In the genomic region with DNA sequence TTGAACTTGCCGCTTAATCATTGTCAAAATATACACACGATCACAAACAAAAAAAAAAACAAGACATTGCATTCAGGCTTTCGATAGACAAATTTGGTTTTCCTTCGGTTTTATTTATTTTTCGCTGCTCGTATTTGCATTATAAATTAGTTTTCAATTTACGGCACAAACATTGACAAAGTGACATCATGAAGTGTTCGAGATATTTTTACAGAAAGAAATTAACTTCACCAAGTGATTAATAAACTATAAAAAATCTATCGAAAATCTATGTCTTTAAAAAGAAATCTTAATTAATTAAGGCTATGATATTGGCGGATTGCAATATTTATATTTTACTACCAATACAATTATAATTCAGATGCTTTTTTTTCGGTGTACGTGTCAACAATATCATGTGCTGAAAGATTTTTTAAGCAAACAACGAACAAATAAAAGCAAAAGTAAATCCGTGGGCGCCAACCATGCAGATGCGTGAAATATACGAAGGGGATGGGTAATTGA, we compare ENCODE assay signal across 5 fruit fly cellular contexts.
TF ChIP-seq lines count a peak whose summit lies in the region.

No protein-coding gene starts in this region.

- peak; percentile 9 for TF ChIP-seq CTCF in whole organism, embryonic (GFP tag; optimal IDR thresholded peaks at IDR 0.05; lab: Kevin White, UChicago)

TF ChIP-seq in whole organism, adult, 20 proteins besides CTCF, POLR2A, EP300 and RAD21:
- peak; percentile 15 for TF ChIP-seq kay (GFP tag; lab: Kevin White, UChicago; ENCODE audit: borderline replicate concordance)
- TF ChIP-seq toe (GFP tag; optimal IDR thresholded peaks at IDR 0.05; lab: Kevin White, UChicago) = no peak

TF ChIP-seq in whole organism, embryonic, 481 proteins besides CTCF, POLR2A, EP300 and RAD21 (continues in another document):
- TF ChIP-seq sob (GFP tag; IDR thresholded peaks at IDR 0.05; lab: Robert Waterston, UW) (peak; percentile 38; the same call in 1 of the 2 replicates), Sox100B (GFP tag; optimal IDR thresholded peaks at IDR 0.05; lab: Kevin White, UChicago) (peak; percentile 80), CG7987 (GFP tag; optimal IDR thresholded peaks at IDR 0.05; lab: Kevin White, UChicago) (peak; percentile 58), CG10543 (GFP tag; optimal IDR thresholded peaks at IDR 0.05; lab: Kevin White, UChicago) (peak; percentile 38), row (GFP tag; IDR thresholded peaks at IDR 0.05; lab: Robert Waterston, UW) (0 out of 3 replicates have a peak, but pooled peaks have one; percentile 14), CG10267 (tag; optimal IDR thresholded peaks at IDR 0.05; lab: Kevin White, UChicago) (peak; percentile 47), Hmr (GFP tag; optimal IDR thresholded peaks at IDR 0.05; lab: Kevin White, UChicago) (peak; percentile 61), en (GFP tag; optimal IDR thresholded peaks at IDR 0.05; lab: Kevin White, UChicago) (no peak), Xbp1 (GFP tag; optimal IDR thresholded peaks at IDR 0.05; lab: Kevin White, UChicago) (no peak), CG34422 (GFP tag; IDR thresholded peaks at IDR 0.05; lab: Robert Waterston, UW) (0 out of 3 replicates have a peak, but pooled peaks have one; percentile 36), chm (GFP tag; IDR thresholded peaks at IDR 0.05; lab: Robert Waterston, UW) (no peak), Lhr (GFP tag; optimal IDR thresholded peaks at IDR 0.05; lab: Kevin White, UChicago) (peak; percentile 9), CG2129 (GFP tag; IDR thresholded peaks at IDR 0.05; lab: Robert Waterston, UW; ENCODE audit: partially characterized antibody) (no peak), CG7839 (tag; optimal IDR thresholded peaks at IDR 0.05; lab: Kevin White, UChicago) (peak; percentile 68), vnd (GFP tag; IDR thresholded peaks at IDR 0.05; lab: Robert Waterston, UW; ENCODE audit: partially characterized antibody) (no peak), lab (GFP tag; optimal IDR thresholded peaks at IDR 0.05; lab: Kevin White, UChicago) (peak; percentile 61), dysf (GFP tag; IDR thresholded peaks at IDR 0.05; lab: Robert Waterston, UW) (peak; percentile 29; the same call in 1 of the 3 replicates), lbe (GFP tag; optimal IDR thresholded peaks at IDR 0.05; lab: Kevin White, UChicago) (peak; percentile 44), MTF-1 (GFP tag; optimal IDR thresholded peaks at IDR 0.05; lab: Kevin White, UChicago; ENCODE audit: borderline replicate concordance) (peak; percentile 10)

TF ChIP-seq in whole organism, prepupa, 60 proteins besides CTCF, POLR2A, EP300 and RAD21 (continues in another document):
- TF ChIP-seq topi (GFP tag; optimal IDR thresholded peaks at IDR 0.05; lab: Kevin White, UChicago) (peak; percentile 64), Hr39 (GFP tag; optimal IDR thresholded peaks at IDR 0.05; lab: Kevin White, UChicago) (peak; percentile 30), CG10631 (GFP tag; optimal IDR thresholded peaks at IDR 0.05; lab: Kevin White, UChicago) (peak; percentile 22), CG32006 (GFP tag; optimal IDR thresholded peaks at IDR 0.05; lab: Kevin White, UChicago) (no peak), Eip75B (GFP tag; optimal IDR thresholded peaks at IDR 0.05; lab: Kevin White, UChicago) (peak; percentile 12), Eip78C (GFP tag; lab: Kevin White, UChicago) (peak; percentile 82), Hr4 (GFP tag; optimal IDR thresholded peaks at IDR 0.05; lab: Kevin White, UChicago) (no peak), CG6163 (GFP tag; IDR thresholded peaks at IDR 0.05; lab: Robert Waterston, UW) (no peak), Met (GFP tag; optimal IDR thresholded peaks at IDR 0.05; lab: Kevin White, UChicago) (peak; percentile 46), CG7368 (GFP tag; optimal IDR thresholded peaks at IDR 0.05; lab: Kevin White, UChicago) (peak; percentile 14), CG31627 (GFP tag; optimal IDR thresholded peaks at IDR 0.05; lab: Kevin White, UChicago) (peak; percentile 10), Sox102F (GFP tag; optimal IDR thresholded peaks at IDR 0.05; lab: Kevin White, UChicago) (no peak), CG9139 (GFP tag; optimal IDR thresholded peaks at IDR 0.05; lab: Kevin White, UChicago) (no peak), CG8319 (GFP tag; optimal IDR thresholded peaks at IDR 0.05; lab: Kevin White, UChicago) (peak; percentile 18), acj6 (GFP tag; optimal IDR thresholded peaks at IDR 0.05; lab: Kevin White, UChicago) (no peak), ss (GFP tag; optimal IDR thresholded peaks at IDR 0.05; lab: Kevin White, UChicago) (no peak), svp (GFP tag; lab: Kevin White, UChicago) (peak; percentile 68), spab (GFP tag; optimal IDR thresholded peaks at IDR 0.05; lab: Kevin White, UChicago) (no peak), Hr38 (GFP tag; optimal IDR thresholded peaks at IDR 0.05; lab: Kevin White, UChicago) (no peak), vri (GFP tag; optimal IDR thresholded peaks at IDR 0.05; lab: Kevin White, UChicago) (no peak), CG11902 (GFP tag; optimal IDR thresholded peaks at IDR 0.05; lab: Kevin White, UChicago) (peak; percentile 7), dac (GFP tag; optimal IDR thresholded peaks at IDR 0.05; lab: Kevin White, UChicago) (no peak)

TF ChIP-seq in whole organism, pupa, 21 proteins besides CTCF, POLR2A, EP300 and RAD21:
- TF ChIP-seq CG8301 (tag; optimal IDR thresholded peaks at IDR 0.05; lab: Kevin White, UChicago) (no peak), Snoo (tag; optimal IDR thresholded peaks at IDR 0.05; lab: Kevin White, UChicago) (peak; percentile 18), CG14655 (GFP tag; optimal IDR thresholded peaks at IDR 0.05; lab: Kevin White, UChicago) (peak; percentile 30), Pif1A (GFP tag; optimal IDR thresholded peaks at IDR 0.05; lab: Kevin White, UChicago) (peak; percentile 11), fd96Ca (GFP tag; IDR thresholded peaks at IDR 0.05; lab: Robert Waterston, UW) (no peak), Pif1B (GFP tag; optimal IDR thresholded peaks at IDR 0.05; lab: Kevin White, UChicago) (no peak)

TF ChIP-seq in whole organism, wandering third instar larva, 38 proteins besides CTCF, POLR2A, EP300 and RAD21:
- peak; percentile 40 for TF ChIP-seq ey (GFP tag; optimal IDR thresholded peaks at IDR 0.05; lab: Kevin White, UChicago)
- TF ChIP-seq CG32264 (GFP tag; optimal IDR thresholded peaks at IDR 0.05; lab: Kevin White, UChicago) = peak; percentile 27
- no peak for TF ChIP-seq brk (GFP tag; optimal IDR thresholded peaks at IDR 0.05; lab: Kevin White, UChicago)
- TF ChIP-seq Sp1 (GFP tag; optimal IDR thresholded peaks at IDR 0.05; lab: Kevin White, UChicago) = peak; percentile 25
- TF ChIP-seq Dif (GFP tag; optimal IDR thresholded peaks at IDR 0.05; lab: Kevin White, UChicago; ENCODE audit: partially characterized antibody) = no peak
- TF ChIP-seq Rel (GFP tag; optimal IDR thresholded peaks at IDR 0.05; lab: Kevin White, UChicago) = no peak
- TF ChIP-seq Rel (tag; optimal IDR thresholded peaks at IDR 0.05; lab: Kevin White, UChicago) = no peak
- no peak for TF ChIP-seq Myc (optimal IDR thresholded peaks at IDR 0.05; lab: Kevin White, UChicago)
- TF ChIP-seq Vsx2 (GFP tag; optimal IDR thresholded peaks at IDR 0.05; lab: Kevin White, UChicago; ENCODE audit: partially characterized antibody) = no peak
- no peak for TF ChIP-seq dl (GFP tag; optimal IDR thresholded peaks at IDR 0.05; lab: Kevin White, UChicago; ENCODE audit: insufficient read depth in 1 of 2, partially characterized antibody in 2 of 2)
- peak; percentile 22 for TF ChIP-seq CG9705 (GFP tag; optimal IDR thresholded peaks at IDR 0.05; lab: Kevin White, UChicago)
- TF ChIP-seq Hr83 (GFP tag; optimal IDR thresholded peaks at IDR 0.05; lab: Kevin White, UChicago; ENCODE audit: poor library complexity, severe bottlenecking) = no peak
- TF ChIP-seq sage (GFP tag; optimal IDR thresholded peaks at IDR 0.05; lab: Kevin White, UChicago) = no peak
- TF ChIP-seq CrebA (GFP tag; optimal IDR thresholded peaks at IDR 0.05; lab: Kevin White, UChicago; ENCODE audit: borderline replicate concordance) = no peak
- no peak for TF ChIP-seq usp (GFP tag; optimal IDR thresholded peaks at IDR 0.05; lab: Kevin White, UChicago)
- TF ChIP-seq fru (GFP tag; optimal IDR thresholded peaks at IDR 0.05; lab: Kevin White, UChicago) = peak; percentile 59
- TF ChIP-seq sv (GFP tag; optimal IDR thresholded peaks at IDR 0.05; lab: Kevin White, UChicago) = no peak
- no peak for TF ChIP-seq Hr78 (GFP tag; optimal IDR thresholded peaks at IDR 0.05; lab: Kevin White, UChicago)
- TF ChIP-seq lola (GFP tag; optimal IDR thresholded peaks at IDR 0.05; lab: Kevin White, UChicago) = no peak
- no peak for TF ChIP-seq Dfd (GFP tag; optimal IDR thresholded peaks at IDR 0.05; lab: Kevin White, UChicago)
- TF ChIP-seq dsf (GFP tag; optimal IDR thresholded peaks at IDR 0.05; lab: Kevin White, UChicago; ENCODE audit: borderline replicate concordance) = no peak
- peak in 1 of 2 experiments; percentile 52 for TF ChIP-seq foxo (GFP tag; optimal IDR thresholded peaks at IDR 0.05; lab: Kevin White, UChicago)
- peak; percentile 31 for TF ChIP-seq woc (GFP tag; optimal IDR thresholded peaks at IDR 0.05; lab: Kevin White, UChicago)
- no peak for TF ChIP-seq Abd-B (GFP tag; optimal IDR thresholded peaks at IDR 0.05; lab: Kevin White, UChicago)
- no peak for TF ChIP-seq N (GFP tag; optimal IDR thresholded peaks at IDR 0.05; lab: Kevin White, UChicago)
- TF ChIP-seq Hnf4 (GFP tag; optimal IDR thresholded peaks at IDR 0.05; lab: Kevin White, UChicago) = peak; percentile 47
- TF ChIP-seq Mio (GFP tag; optimal IDR thresholded peaks at IDR 0.05; lab: Kevin White, UChicago) = no peak
- peak; percentile 3 for TF ChIP-seq psq (GFP tag; optimal IDR thresholded peaks at IDR 0.05; lab: Kevin White, UChicago)
- no peak for TF ChIP-seq jim (GFP tag; optimal IDR thresholded peaks at IDR 0.05; lab: Kevin White, UChicago)
- TF ChIP-seq pan (optimal IDR thresholded peaks at IDR 0.05; lab: Kevin White, UChicago) = no peak
- peak; percentile 53 for TF ChIP-seq rgr (GFP tag; optimal IDR thresholded peaks at IDR 0.05; lab: Kevin White, UChicago)
- no peak for TF ChIP-seq Jra (GFP tag; optimal IDR thresholded peaks at IDR 0.05; lab: Kevin White, UChicago)
- no peak for TF ChIP-seq tai (GFP tag; optimal IDR thresholded peaks at IDR 0.05; lab: Kevin White, UChicago)
- TF ChIP-seq h (GFP tag; optimal IDR thresholded peaks at IDR 0.05; lab: Kevin White, UChicago) = peak; percentile 64
- peak; percentile 54 for TF ChIP-seq br (GFP tag; optimal IDR thresholded peaks at IDR 0.05; lab: Kevin White, UChicago)
- TF ChIP-seq HLH106 (tag; optimal IDR thresholded peaks at IDR 0.05; lab: Kevin White, UChicago) = peak; percentile 52
- TF ChIP-seq GATAd (GFP tag; optimal IDR thresholded peaks at IDR 0.05; lab: Kevin White, UChicago) = no peak
- TF ChIP-seq dmrt93B (GFP tag; optimal IDR thresholded peaks at IDR 0.05; lab: Kevin White, UChicago) = peak; percentile 56
- peak; percentile 18 for TF ChIP-seq OdsH (GFP tag; optimal IDR thresholded peaks at IDR 0.05; lab: Kevin White, UChicago)
